Worm (Caenorhabditis elegans) whole organism, midembryonic: ENCODE results near the gene gtf-2H2C.

Source experiments
- T22C8.4 ChIP-seq: fragments of 200-800 bp; sonication (Bioruptor generic); IDR thresholded peaks from 2 replicates; pipeline ENCODE4 v1.3.6; 2022; ENCODE audit warnings: missing genetic modification characterization, missing compliant biosample characterization
- cog-1 ChIP-seq: sonication (generic microtip); optimal IDR thresholded peaks from 2 replicates; lab custom pipeline; 2016; ENCODE audit warnings: missing genetic modification characterization, missing compliant biosample characterization
- flt-1 ChIP-seq: fragments of 200-800 bp; sonication (Bioruptor generic); IDR thresholded peaks from 2 replicates; pipeline ENCODE4 v1.3.6; 2022; ENCODE audit warnings: missing genetic modification characterization, missing compliant biosample characterization
- klf-2 ChIP-seq: fragments of 200-800 bp; sonication (Bioruptor generic); conservative IDR thresholded peaks from 2 replicates; pipeline ENCODE4 v1.3.6; 2022; ENCODE audit warnings: missing genetic modification reagents, missing genetic modification characterization, missing compliant biosample characterization
- med-1 ChIP-seq: sonication (generic microtip); optimal IDR thresholded peaks from 2 replicates; lab custom pipeline; 2017; ENCODE audit warnings: missing genetic modification characterization, mild to moderate bottlenecking, missing compliant biosample characterization, antibody characterized with exemption, missing genetic modification reagents; ENCODE audit not compliant: insufficient read depth
- ref-1 ChIP-seq: fragments of 200-800 bp; sonication (Bioruptor generic); conservative IDR thresholded peaks from 2 replicates; pipeline ENCODE4 v1.3.6; 2022; ENCODE audit warnings: missing genetic modification reagents, missing genetic modification characterization, missing compliant biosample characterization
- ztf-23 ChIP-seq: fragments of 200-800 bp; sonication (Bioruptor generic); IDR thresholded peaks from 2 replicates; pipeline ENCODE4 v1.3.6; 2022; ENCODE audit warnings: missing genetic modification reagents, missing genetic modification characterization, missing compliant biosample characterization
- ztf-29 ChIP-seq: fragments of 200-800 bp; sonication (Bioruptor generic); IDR thresholded peaks from 2 replicates; pipeline ENCODE4 v1.3.6; 2022; ENCODE audit warnings: missing genetic modification reagents, missing genetic modification characterization, missing compliant biosample characterization

- TF ChIP-seq ztf-23 (GFP tag; lab: Robert Waterston, UW) = no peak
- TF ChIP-seq T22C8.4 (GFP tag; lab: Robert Waterston, UW) = no peak
- no peak for TF ChIP-seq ztf-29 (GFP tag; lab: Robert Waterston, UW)
- TF ChIP-seq ref-1 = no peak
- no peak for TF ChIP-seq cog-1 (tag; lab: Kevin White, UChicago)
- no peak for TF ChIP-seq klf-2
- TF ChIP-seq flt-1 (GFP tag; lab: Robert Waterston, UW) = no peak
- TF ChIP-seq med-1 = no peak
Measured at ce11 chrIII:10134517-10134916, 43.9 kb upstream of the gtf-2H2C start.
